Fruit fly (Drosophila melanogaster) whole organism, embryonic: ENCODE data around the gene can.

ENCODE experiments used
- Atf-2 ChIP-seq: fragments of 200-800 bp; sonication (Bioruptor generic); optimal IDR thresholded peaks from 2 replicates; lab custom pipeline; 2016; ENCODE audit warnings: missing biosample characterization, missing genetic modification characterization
- C15 ChIP-seq: fragments of 200-800 bp; sonication (Bioruptor generic); IDR thresholded peaks from 3 replicates; pipeline ENCODE4 v1.3.6; 2022; ENCODE audit warnings: missing biosample characterization, missing genetic modification characterization
- CG10267 ChIP-seq: fragments of 200-800 bp; sonication (Bioruptor generic); optimal IDR thresholded peaks from 2 replicates; lab custom pipeline; 2018; ENCODE audit warnings: missing biosample characterization, mild to moderate bottlenecking, missing genetic modification characterization, moderate library complexity
- CG10366 ChIP-seq: fragments of 200-800 bp; sonication (Bioruptor generic); IDR thresholded peaks from 2 replicates; pipeline ENCODE4 v1.3.6; 2022; ENCODE audit warnings: missing biosample characterization, missing genetic modification characterization
- CG10654 ChIP-seq: fragments of 200-800 bp; sonication (Bioruptor generic); optimal IDR thresholded peaks from 2 replicates; lab custom pipeline; 2016; ENCODE audit warnings: missing biosample characterization, missing genetic modification characterization
- CG10959 ChIP-seq: fragments of 200-800 bp; sonication (Bioruptor generic); IDR thresholded peaks from 2 replicates; pipeline ENCODE4 v1.3.6; 2022; ENCODE audit warnings: missing biosample characterization, missing genetic modification characterization
- CG11093 ChIP-seq: fragments of 200-800 bp; sonication (Bioruptor generic); IDR thresholded peaks from 3 replicates; pipeline ENCODE4 v1.3.6; 2022; ENCODE audit warnings: missing biosample characterization, missing genetic modification characterization
- CG11456 ChIP-seq: fragments of 200-800 bp; sonication (Bioruptor generic); IDR thresholded peaks from 3 replicates; pipeline ENCODE4 v1.3.6; 2022; ENCODE audit warnings: missing biosample characterization, missing genetic modification characterization
- CG12299 ChIP-seq: fragments of 200-800 bp; sonication (Bioruptor generic); optimal IDR thresholded peaks from 2 replicates; lab custom pipeline; 2018; ENCODE audit warnings: missing biosample characterization, mild to moderate bottlenecking, missing genetic modification characterization
- CG12942 ChIP-seq: fragments of 200-800 bp; sonication (Bioruptor generic); optimal IDR thresholded peaks from 3 replicates; lab custom pipeline; 2016; ENCODE audit warnings: missing biosample characterization, missing genetic modification characterization
- CG15269 ChIP-seq: fragments of 200-800 bp; sonication (Bioruptor generic); optimal IDR thresholded peaks from 2 replicates; lab custom pipeline; 2018; ENCODE audit warnings: missing biosample characterization, mild to moderate bottlenecking, missing genetic modification characterization, moderate library complexity
- CG1529 ChIP-seq: fragments of 200-800 bp; sonication (Bioruptor generic); optimal IDR thresholded peaks from 3 replicates; lab custom pipeline; 2018; ENCODE audit warnings: missing biosample characterization, missing genetic modification characterization
- CG17802 ChIP-seq: fragments of 200-800 bp; sonication (Bioruptor generic); optimal IDR thresholded peaks from 2 replicates; lab custom pipeline; 2018; ENCODE audit warnings: missing biosample characterization, mild to moderate bottlenecking, missing genetic modification characterization, moderate library complexity
- CG17829 ChIP-seq: fragments of 200-800 bp; optimal IDR thresholded peaks from 2 replicates; lab custom pipeline; 2019; ENCODE audit warnings: missing biosample characterization, mild to moderate bottlenecking, missing genetic modification characterization, moderate library complexity
- CG2678 ChIP-seq: fragments of 200-800 bp; sonication (Bioruptor generic); optimal IDR thresholded peaks from 3 replicates; lab custom pipeline; 2019; ENCODE audit warnings: missing biosample characterization, mild to moderate bottlenecking, missing genetic modification characterization, moderate library complexity
- CG30403 ChIP-seq: fragments of 200-800 bp; sonication (Bioruptor generic); optimal IDR thresholded peaks from 3 replicates; lab custom pipeline; 2016; ENCODE audit warnings: missing biosample characterization, missing genetic modification characterization
- CG32532 ChIP-seq: fragments of 200-800 bp; sonication (Bioruptor generic); IDR thresholded peaks from 2 replicates; pipeline ENCODE4 v1.3.6; 2022; ENCODE audit warnings: missing biosample characterization, missing genetic modification characterization
- CG3281 ChIP-seq: fragments of 200-800 bp; sonication (Bioruptor generic); optimal IDR thresholded peaks from 3 replicates; lab custom pipeline; 2017; ENCODE audit warnings: missing biosample characterization, mild to moderate bottlenecking, missing genetic modification characterization
- CG34422 ChIP-seq: fragments of 200-800 bp; sonication (Bioruptor generic); IDR thresholded peaks from 3 replicates; pipeline ENCODE4 v1.3.6; 2022; ENCODE audit warnings: missing biosample characterization, missing genetic modification characterization
- CG43689 ChIP-seq: fragments of 200-800 bp; sonication (Bioruptor generic); IDR thresholded peaks from 2 replicates; pipeline ENCODE4 v1.3.6; 2022; ENCODE audit warnings: missing biosample characterization, missing genetic modification characterization
- CG4617 ChIP-seq: fragments of 200-800 bp; sonication (Bioruptor generic); optimal IDR thresholded peaks from 3 replicates; lab custom pipeline; 2016; ENCODE audit warnings: missing biosample characterization, missing genetic modification characterization, borderline replicate concordance
- CG7786 ChIP-seq: fragments of 200-800 bp; sonication (Bioruptor generic); optimal IDR thresholded peaks from 2 replicates; lab custom pipeline; 2016; ENCODE audit warnings: missing biosample characterization, missing genetic modification characterization
- D ChIP-seq, 2 experiments: fragments of 200-800 bp in 1 of 2; fragments of >200 bp in 1 of 2; sonication (Bioruptor generic) in 1 of 2; optimal IDR thresholded peaks; 2 replicates in 1 of 2; 3 replicates in 1 of 2; lab custom pipeline; 2017; ENCODE audit warnings: mild to moderate bottlenecking in 1 of 2, missing biosample characterization in 1 of 2, missing genetic modification characterization in 1 of 2, missing genetic modification reagents in 1 of 2
- Dfd ChIP-seq, 2 experiments: fragments of >200 bp; optimal IDR thresholded peaks; 2 replicates each; lab custom pipeline; 2017; ENCODE audit warnings: missing biosample characterization in 2 of 2, missing genetic modification characterization in 2 of 2
- Doc3 ChIP-seq: fragments of 200-800 bp; sonication (Bioruptor generic); IDR thresholded peaks from 3 replicates; pipeline ENCODE4 v1.3.6; 2022; ENCODE audit warnings: missing biosample characterization, missing genetic modification characterization; ENCODE audit not compliant: partially characterized antibody
- E2f2 ChIP-seq: fragments of 200-800 bp; sonication (Bioruptor generic); IDR thresholded peaks from 2 replicates; pipeline ENCODE4 v1.3.6; 2022; ENCODE audit warnings: missing biosample characterization, missing genetic modification characterization
- Hand ChIP-seq: fragments of 200-800 bp; sonication (Bioruptor generic); optimal IDR thresholded peaks from 2 replicates; lab custom pipeline; 2017; ENCODE audit warnings: mild to moderate bottlenecking, missing biosample characterization, missing genetic modification reagents, missing genetic modification characterization
- HmgD ChIP-seq: fragments of 200-800 bp; sonication (Bioruptor generic); optimal IDR thresholded peaks from 3 replicates; lab custom pipeline; 2016; ENCODE audit warnings: missing biosample characterization, missing genetic modification characterization
- MBD-R2 ChIP-seq: fragments of 200-800 bp; sonication (Bioruptor generic); IDR thresholded peaks from 2 replicates; pipeline ENCODE4 v1.3.6; 2022; ENCODE audit warnings: missing biosample characterization, missing genetic modification characterization
- MTF-1 ChIP-seq: fragments of 200-800 bp; sonication (Bioruptor generic); optimal IDR thresholded peaks from 2 replicates; lab custom pipeline; 2018; ENCODE audit warnings: missing biosample characterization, mild to moderate bottlenecking, missing genetic modification characterization, borderline replicate concordance
- Mrtf ChIP-seq: fragments of 200-800 bp; sonication (Bioruptor generic); IDR thresholded peaks from 3 replicates; pipeline ENCODE4 v1.3.6; 2022; ENCODE audit warnings: missing biosample characterization, missing genetic modification characterization
- NK7.1 ChIP-seq: fragments of 200-800 bp; sonication (Bioruptor generic); optimal IDR thresholded peaks from 3 replicates; lab custom pipeline; 2016; ENCODE audit warnings: missing biosample characterization, missing genetic modification characterization
- NfI ChIP-seq: fragments of 200-800 bp; sonication (Bioruptor generic); optimal IDR thresholded peaks from 3 replicates; lab custom pipeline; 2018; ENCODE audit warnings: missing biosample characterization, mild to moderate bottlenecking, missing genetic modification characterization, moderate library complexity
- Scr ChIP-seq: fragments of 200-800 bp; sonication (Bioruptor generic); IDR thresholded peaks from 2 replicates; pipeline ENCODE4 v1.3.6; 2022; ENCODE audit warnings: missing biosample characterization, missing genetic modification characterization; ENCODE audit not compliant: partially characterized antibody
- ac ChIP-seq: fragments of 200-800 bp; sonication (Bioruptor generic); optimal IDR thresholded peaks from 3 replicates; lab custom pipeline; 2017; ENCODE audit warnings: missing biosample characterization, mild to moderate bottlenecking, missing genetic modification characterization
- crp ChIP-seq, 2 experiments: fragments of 200-800 bp; sonication (Bioruptor generic); optimal IDR thresholded peaks; 2 replicates in 1 of 2; 3 replicates in 1 of 2; lab custom pipeline; 2017; ENCODE audit warnings: missing biosample characterization in 2 of 2, missing genetic modification characterization in 2 of 2, mild to moderate bottlenecking in 1 of 2, moderate library complexity in 1 of 2
- hb ChIP-seq: fragments of 200-800 bp; sonication (Bioruptor generic); IDR thresholded peaks from 3 replicates; pipeline ENCODE4 v1.3.6; 2022; ENCODE audit warnings: missing biosample characterization, missing genetic modification characterization; ENCODE audit not compliant: partially characterized antibody
- insv ChIP-seq, 2 experiments: fragments of 200-800 bp; sonication (Bioruptor generic); optimal IDR thresholded peaks; 3 replicates each; lab custom pipeline; 2016 to 2018; ENCODE audit warnings: missing biosample characterization in 2 of 2, missing genetic modification characterization in 2 of 2
- kah ChIP-seq: fragments of 200-800 bp; sonication (Bioruptor generic); optimal IDR thresholded peaks from 2 replicates; lab custom pipeline; 2018; ENCODE audit warnings: missing biosample characterization, mild to moderate bottlenecking, missing genetic modification characterization
- mam ChIP-seq: fragments of 200-800 bp; sonication (Bioruptor generic); optimal IDR thresholded peaks from 3 replicates; lab custom pipeline; 2016; ENCODE audit warnings: missing biosample characterization, missing genetic modification characterization
- ro ChIP-seq: fragments of 200-800 bp; sonication (Bioruptor generic); IDR thresholded peaks from 2 replicates; pipeline ENCODE4 v1.3.6; 2022; ENCODE audit warnings: missing biosample characterization, missing genetic modification characterization
- row ChIP-seq: fragments of 200-800 bp; sonication (Bioruptor generic); IDR thresholded peaks from 3 replicates; pipeline ENCODE4 v1.3.6; 2022; ENCODE audit warnings: missing biosample characterization, missing genetic modification characterization
- sens-2 ChIP-seq: fragments of 200-800 bp; sonication (Bioruptor generic); IDR thresholded peaks from 2 replicates; pipeline ENCODE4 v1.3.6; 2022; ENCODE audit warnings: missing biosample characterization, missing genetic modification characterization
- ssp ChIP-seq: fragments of 200-800 bp; sonication (Bioruptor generic); IDR thresholded peaks from 2 replicates; pipeline ENCODE4 v1.3.6; 2022; ENCODE audit warnings: missing biosample characterization, missing genetic modification characterization
- stwl ChIP-seq: fragments of 200-800 bp; sonication (Bioruptor generic); optimal IDR thresholded peaks from 3 replicates; lab custom pipeline; 2018; ENCODE audit warnings: missing biosample characterization, mild to moderate bottlenecking, missing genetic modification characterization, moderate library complexity
- sug ChIP-seq: fragments of 200-800 bp; optimal IDR thresholded peaks from 2 replicates; lab custom pipeline; 2019; ENCODE audit warnings: missing biosample characterization, mild to moderate bottlenecking, missing genetic modification characterization, moderate library complexity
- tin ChIP-seq: fragments of 200-800 bp; sonication (Bioruptor generic); optimal IDR thresholded peaks from 3 replicates; lab custom pipeline; 2016; ENCODE audit warnings: missing biosample characterization, missing genetic modification characterization
- tna ChIP-seq: fragments of 200-800 bp; sonication (Bioruptor generic); IDR thresholded peaks from 2 replicates; pipeline ENCODE4 v1.3.6; 2022; ENCODE audit warnings: missing biosample characterization, missing genetic modification characterization; ENCODE audit not compliant: partially characterized antibody
- trh ChIP-seq: fragments of 200-800 bp; sonication (Bioruptor generic); optimal IDR thresholded peaks from 2 replicates; lab custom pipeline; 2016; ENCODE audit warnings: missing biosample characterization, missing genetic modification characterization
- zf30C ChIP-seq: fragments of 200-800 bp; sonication (Bioruptor generic); optimal IDR thresholded peaks from 3 replicates; lab custom pipeline; 2018; ENCODE audit warnings: missing biosample characterization, mild to moderate bottlenecking, missing genetic modification characterization

Gene can

dm6 chr3L:10225214-10225729 lies 41.6 kb downstream of the can start, which contains the start of gene scramb1 (continued):
- TF ChIP-seq sug (tag; lab: Kevin White, UChicago) = no peak
- no peak for TF ChIP-seq ro (GFP tag; lab: Robert Waterston, UW)
- peak; percentile 24 for TF ChIP-seq stwl (tag; lab: Kevin White, UChicago)
- TF ChIP-seq CG3281 (GFP tag; lab: Kevin White, UChicago) = no peak
- TF ChIP-seq CG12942 = no peak
- no peak for TF ChIP-seq CG15269
- TF ChIP-seq CG17829 = no peak
- TF ChIP-seq tna = no peak
- TF ChIP-seq tin (GFP tag; lab: Kevin White, UChicago) = no peak
- no peak for TF ChIP-seq mam
- no peak for TF ChIP-seq Dfd (GFP tag; optimal IDR thresholded peaks at IDR 0.05; lab: Kevin White, UChicago)
- no peak for TF ChIP-seq CG10959 (GFP tag; lab: Robert Waterston, UW)
- TF ChIP-seq CG10654 (GFP tag; lab: Kevin White, UChicago) = no peak
- TF ChIP-seq CG11093 (GFP tag; lab: Robert Waterston, UW) = no peak
- TF ChIP-seq CG2678 (tag; lab: Kevin White, UChicago) = no peak
- TF ChIP-seq kah (GFP tag; lab: Kevin White, UChicago) = no peak
- no peak for TF ChIP-seq NfI (GFP tag; lab: Kevin White, UChicago)
- TF ChIP-seq insv (GFP tag; optimal IDR thresholded peaks at IDR 0.05; lab: Kevin White, UChicago) = no peak
- no peak for TF ChIP-seq CG1529 (GFP tag; lab: Kevin White, UChicago)
- TF ChIP-seq E2f2 = peak; percentile 12; the same call in 1 of the 2 replicates
- 0 out of 2 replicates have a peak, but pooled peaks have one; percentile 55 for TF ChIP-seq MBD-R2 (GFP tag; lab: Robert Waterston, UW)
- TF ChIP-seq HmgD = no peak
- peak; percentile 34; the same call in 1 of the 2 replicates for TF ChIP-seq Scr (GFP tag; lab: Robert Waterston, UW)
- no peak for TF ChIP-seq CG17802 (tag; lab: Kevin White, UChicago)
- peak; percentile 1 for TF ChIP-seq CG10267 (tag; lab: Kevin White, UChicago)
- no peak for TF ChIP-seq ssp (GFP tag; lab: Robert Waterston, UW)
- no peak for TF ChIP-seq Atf-2 (GFP tag; lab: Kevin White, UChicago)
- TF ChIP-seq sens-2 (GFP tag; lab: Robert Waterston, UW) = no peak
- TF ChIP-seq trh (GFP tag; lab: Kevin White, UChicago) = no peak
- no peak for TF ChIP-seq MTF-1 (GFP tag; lab: Kevin White, UChicago)
- no peak for TF ChIP-seq NK7.1 (GFP tag; lab: Kevin White, UChicago)
- TF ChIP-seq CG12299 (tag; lab: Kevin White, UChicago) = no peak
- no peak for TF ChIP-seq CG32532 (GFP tag; lab: Robert Waterston, UW)
- TF ChIP-seq Doc3 (GFP tag; lab: Robert Waterston, UW) = no peak
- peak in 1 of 2 experiments; percentile 55 for TF ChIP-seq crp (GFP tag; optimal IDR thresholded peaks at IDR 0.05; lab: Kevin White, UChicago)
- TF ChIP-seq zf30C = no peak
- TF ChIP-seq CG10366 (GFP tag; lab: Robert Waterston, UW) = no peak
- no peak for TF ChIP-seq CG11456 (GFP tag; lab: Robert Waterston, UW)
- peak; percentile 26 for TF ChIP-seq CG4617 (GFP tag; lab: Kevin White, UChicago)
- TF ChIP-seq row (GFP tag; lab: Robert Waterston, UW) = peak; percentile 17; the same call in 1 of the 3 replicates
- TF ChIP-seq CG43689 (GFP tag; lab: Robert Waterston, UW) = no peak
- TF ChIP-seq CG30403 (GFP tag; lab: Kevin White, UChicago) = no peak
- no peak for TF ChIP-seq Hand
- TF ChIP-seq Mrtf = no peak
- TF ChIP-seq CG34422 (GFP tag; lab: Robert Waterston, UW) = no peak
- no peak for TF ChIP-seq C15 (GFP tag; lab: Robert Waterston, UW)
- no peak for TF ChIP-seq CG7786 (GFP tag; lab: Kevin White, UChicago)
- TF ChIP-seq D (optimal IDR thresholded peaks at IDR 0.05; lab: Kevin White, UChicago) = no peak
- no peak for TF ChIP-seq D (GFP tag; optimal IDR thresholded peaks at IDR 0.05; lab: Kevin White, UChicago)
- TF ChIP-seq ac (GFP tag; lab: Kevin White, UChicago) = no peak
- TF ChIP-seq hb (GFP tag; lab: Robert Waterston, UW) = no peak
